Fruit fly (Drosophila melanogaster) whole organism, prepupa: ENCODE measurements around the gene Kr-h1.

ENCODE experiments used
- CG16779 ChIP-seq: fragments of 200-800 bp; sonication (Bioruptor generic); optimal IDR thresholded peaks from 3 replicates; lab custom pipeline; 2017; ENCODE audit warnings: missing biosample characterization, mild to moderate bottlenecking, missing genetic modification characterization
- topi ChIP-seq: fragments of 200-800 bp; sonication (Bioruptor generic); optimal IDR thresholded peaks from 3 replicates; lab custom pipeline; 2016; ENCODE audit warnings: missing biosample characterization, missing genetic modification characterization

- no peak for TF ChIP-seq CG16779 (tag; lab: Kevin White, UChicago)
- no peak for TF ChIP-seq topi (GFP tag; lab: Kevin White, UChicago)
Measured at dm6 chr2L:6036710-6037109, 45.7 kb upstream of the Kr-h1 start, which contains the start of gene mtm.
